Worm (Caenorhabditis elegans) whole organism, early embryonic: ENCODE data around the gene F35B12.10.

ENCODE experiments used
- B0310.2 ChIP-seq: sonication (generic microtip); optimal IDR thresholded peaks from 2 replicates; lab custom pipeline; 2016; ENCODE audit warnings: mild to moderate bottlenecking, missing genetic modification characterization, missing compliant biosample characterization
- F13C5.2 ChIP-seq: sonication (generic microtip); optimal IDR thresholded peaks from 2 replicates; lab custom pipeline; 2017; ENCODE audit warnings: mild to moderate bottlenecking, missing genetic modification characterization, inconsistent platforms, missing compliant biosample characterization
- aly-1 ChIP-seq: sonication (generic microtip); optimal IDR thresholded peaks from 2 replicates; lab custom pipeline; 2016; ENCODE audit warnings: missing genetic modification characterization, missing compliant biosample characterization
- ama-1 ChIP-seq: fragments of 150-350 bp; optimal IDR thresholded peaks from 2 replicates; lab custom pipeline; 2014
- ceh-36 ChIP-seq: sonication (generic microtip); optimal IDR thresholded peaks from 2 replicates; lab custom pipeline; 2016; ENCODE audit warnings: missing genetic modification characterization, inconsistent platforms, missing compliant biosample characterization
- ets-7 ChIP-seq: sonication (generic microtip); optimal IDR thresholded peaks from 2 replicates; lab custom pipeline; 2016; ENCODE audit warnings: missing genotype, missing genetic modification characterization, missing compliant biosample characterization
- flt-1 ChIP-seq: fragments of 200-800 bp; sonication (Bioruptor generic); IDR thresholded peaks from 2 replicates; pipeline ENCODE4 v1.3.6; 2022; ENCODE audit warnings: missing genetic modification characterization, missing compliant biosample characterization
- hmbx-1 ChIP-seq: sonication (generic microtip); optimal IDR thresholded peaks from 2 replicates; lab custom pipeline; 2016; ENCODE audit warnings: mild to moderate bottlenecking, missing genetic modification characterization, missing compliant biosample characterization
- hmg-4 ChIP-seq: fragments of 200-800 bp; sonication (Bioruptor generic); optimal IDR thresholded peaks from 2 replicates; lab custom pipeline; 2018; ENCODE audit warnings: mild to moderate bottlenecking, missing genetic modification characterization, missing compliant biosample characterization
- hnd-1 ChIP-seq: sonication (generic microtip); optimal IDR thresholded peaks from 2 replicates; lab custom pipeline; 2016; ENCODE audit warnings: missing genetic modification characterization, missing compliant biosample characterization
- scrt-1 ChIP-seq: fragments of 200-800 bp; sonication (Bioruptor generic); IDR thresholded peaks from 2 replicates; pipeline ENCODE4 v1.3.6; 2022; ENCODE audit warnings: missing genetic modification characterization, missing compliant biosample characterization
- tbx-11 ChIP-seq: fragments of 200-800 bp; sonication (Bioruptor generic); IDR thresholded peaks from 2 replicates; pipeline ENCODE4 v1.3.6; 2022; ENCODE audit warnings: missing genetic modification characterization, missing compliant biosample characterization
- tbx-37 ChIP-seq: fragments of 200-800 bp; sonication (Bioruptor generic); conservative IDR thresholded peaks from 2 replicates; pipeline ENCODE4 v1.3.6; 2022; ENCODE audit warnings: missing genetic modification reagents, missing genetic modification characterization, missing compliant biosample characterization

DNA sequence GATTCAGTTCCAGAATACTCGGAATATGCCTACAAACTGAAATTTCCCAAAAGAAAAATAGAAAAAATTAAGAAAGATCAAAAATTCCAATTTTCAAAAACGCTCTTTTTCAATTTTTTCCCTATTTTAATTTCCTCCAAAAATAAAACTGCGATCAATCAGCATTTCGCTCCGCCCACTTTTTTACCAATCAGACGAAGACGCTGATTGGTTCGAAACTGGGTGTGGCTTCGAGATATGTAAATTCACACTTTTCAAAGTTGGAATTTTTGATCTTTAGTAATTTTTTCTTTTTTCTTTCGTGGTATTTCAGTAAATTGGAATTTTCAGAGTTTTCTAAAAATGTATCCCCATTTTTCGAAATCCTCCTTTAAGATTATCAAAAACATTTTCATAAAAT lies 48.0 kb upstream of the F35B12.10 start:
- TF ChIP-seq ama-1 (lab: Kevin White, UChicago) (no peak), hnd-1 (no peak), flt-1 (no peak), tbx-11 (GFP tag; lab: Robert Waterston, UW) (no peak), B0310.2 (tag; lab: Kevin White, UChicago) (no peak), hmbx-1 (tag; lab: Kevin White, UChicago) (no peak), aly-1 (no peak), hmg-4 (GFP tag; lab: Kevin White, UChicago) (no peak), scrt-1 (GFP tag; lab: Robert Waterston, UW) (no peak), tbx-37 (GFP tag; lab: Robert Waterston, UW) (no peak), F13C5.2 (tag; lab: Kevin White, UChicago) (no peak), ets-7 (tag; lab: Kevin White, UChicago) (no peak), ceh-36 (tag; lab: Kevin White, UChicago) (no peak)
